Fruit fly (Drosophila melanogaster) whole organism, embryonic: ENCODE data around the gene Pc.

Source experiments
- ATbp ChIP-seq: fragments of 200-800 bp; sonication (Bioruptor generic); optimal IDR thresholded peaks from 2 replicates; lab custom pipeline; 2017; ENCODE audit warnings: missing biosample characterization, mild to moderate bottlenecking, missing genetic modification characterization, missing genetic modification reagents
- Atf-2 ChIP-seq: fragments of 200-800 bp; sonication (Bioruptor generic); optimal IDR thresholded peaks from 2 replicates; lab custom pipeline; 2016; ENCODE audit warnings: missing biosample characterization, missing genetic modification characterization
- C15 ChIP-seq: fragments of 200-800 bp; sonication (Bioruptor generic); IDR thresholded peaks from 3 replicates; pipeline ENCODE4 v1.3.6; 2022; ENCODE audit warnings: missing biosample characterization, missing genetic modification characterization
- CG1024 ChIP-seq: fragments of 200-800 bp; sonication (Bioruptor generic); IDR thresholded peaks from 2 replicates; pipeline ENCODE4 v1.3.6; 2022; ENCODE audit warnings: missing biosample characterization, missing genetic modification characterization
- CG10321 ChIP-seq: fragments of 200-800 bp; sonication (Bioruptor generic); IDR thresholded peaks from 2 replicates; pipeline ENCODE4 v1.3.6; 2022; ENCODE audit warnings: missing biosample characterization, missing genetic modification characterization
- CG10979 ChIP-seq: fragments of 200-800 bp; sonication (Bioruptor generic); optimal IDR thresholded peaks from 2 replicates; lab custom pipeline; 2018; ENCODE audit warnings: missing biosample characterization, mild to moderate bottlenecking, missing genetic modification characterization, moderate library complexity
- CG11456 ChIP-seq: fragments of 200-800 bp; sonication (Bioruptor generic); IDR thresholded peaks from 3 replicates; pipeline ENCODE4 v1.3.6; 2022; ENCODE audit warnings: missing biosample characterization, missing genetic modification characterization
- CG12071 ChIP-seq: fragments of 200-800 bp; sonication (Bioruptor generic); optimal IDR thresholded peaks from 3 replicates; lab custom pipeline; 2018; ENCODE audit warnings: missing biosample characterization, mild to moderate bottlenecking, missing genetic modification characterization
- CG12659 ChIP-seq: fragments of 200-800 bp; sonication (Bioruptor generic); optimal IDR thresholded peaks from 3 replicates; lab custom pipeline; 2017; ENCODE audit warnings: mild to moderate bottlenecking, missing biosample characterization, missing genetic modification reagents, missing genetic modification characterization
- CG12744 ChIP-seq: fragments of 200-800 bp; sonication (Bioruptor generic); optimal IDR thresholded peaks from 2 replicates; lab custom pipeline; 2016; ENCODE audit warnings: missing biosample characterization, missing genetic modification characterization
- CG13894 ChIP-seq: fragments of 200-800 bp; sonication (Bioruptor generic); optimal IDR thresholded peaks from 3 replicates; lab custom pipeline; 2018; ENCODE audit warnings: missing biosample characterization, mild to moderate bottlenecking, missing genetic modification characterization, moderate library complexity
- CG16863 ChIP-seq: fragments of 200-800 bp; sonication (Bioruptor generic); optimal IDR thresholded peaks from 3 replicates; lab custom pipeline; 2016; ENCODE audit warnings: missing biosample characterization, missing genetic modification characterization
- CG17912 ChIP-seq: fragments of 200-800 bp; sonication (Bioruptor generic); optimal IDR thresholded peaks from 2 replicates; lab custom pipeline; 2018; ENCODE audit warnings: missing biosample characterization, mild to moderate bottlenecking, missing genetic modification characterization
- CG18011 ChIP-seq: fragments of 200-800 bp; sonication (Bioruptor generic); optimal IDR thresholded peaks from 2 replicates; lab custom pipeline; 2017; ENCODE audit warnings: missing biosample characterization, missing genetic modification characterization, mild to moderate bottlenecking, moderate library complexity, missing genotype
- CG1832 ChIP-seq: fragments of 200-800 bp; sonication (Bioruptor generic); optimal IDR thresholded peaks from 2 replicates; lab custom pipeline; 2017; ENCODE audit warnings: missing biosample characterization, mild to moderate bottlenecking, missing genetic modification characterization, inconsistent platforms
- CG3163 ChIP-seq: fragments of 200-800 bp; sonication (Bioruptor generic); optimal IDR thresholded peaks from 3 replicates; lab custom pipeline; 2016; ENCODE audit warnings: missing biosample characterization, missing genetic modification characterization
- CG32767 ChIP-seq: fragments of 200-800 bp; sonication (Bioruptor generic); IDR thresholded peaks from 2 replicates; pipeline ENCODE4 v1.3.6; 2022; ENCODE audit warnings: missing biosample characterization, missing genetic modification characterization
- CG43689 ChIP-seq: fragments of 200-800 bp; sonication (Bioruptor generic); IDR thresholded peaks from 2 replicates; pipeline ENCODE4 v1.3.6; 2022; ENCODE audit warnings: missing biosample characterization, missing genetic modification characterization
- CG4424 ChIP-seq: fragments of 200-800 bp; sonication (Bioruptor generic); optimal IDR thresholded peaks from 3 replicates; lab custom pipeline; 2016; ENCODE audit warnings: missing biosample characterization, missing genetic modification characterization
- CG4854 ChIP-seq: fragments of 200-800 bp; sonication (Bioruptor generic); optimal IDR thresholded peaks from 2 replicates; lab custom pipeline; 2016; ENCODE audit warnings: missing biosample characterization, missing genetic modification characterization, inconsistent platforms
- CG6765 ChIP-seq: fragments of 200-800 bp; sonication (Bioruptor generic); optimal IDR thresholded peaks from 3 replicates; lab custom pipeline; 2017; ENCODE audit warnings: missing biosample characterization, mild to moderate bottlenecking, missing genetic modification characterization
- CG7357 ChIP-seq: fragments of 200-800 bp; sonication (Bioruptor generic); IDR thresholded peaks from 3 replicates; pipeline ENCODE4 v1.3.6; 2022; ENCODE audit warnings: missing biosample characterization, missing genetic modification characterization
- CG7987 ChIP-seq: fragments of 200-800 bp; sonication (Bioruptor generic); optimal IDR thresholded peaks from 2 replicates; lab custom pipeline; 2018; ENCODE audit warnings: missing biosample characterization, mild to moderate bottlenecking, missing genetic modification characterization, moderate library complexity
- CTCF ChIP-seq: fragments of 200-800 bp; sonication (Bioruptor generic); optimal IDR thresholded peaks from 2 replicates; lab custom pipeline; 2017; ENCODE audit warnings: missing biosample characterization, mild to moderate bottlenecking, missing genetic modification characterization, moderate library complexity
- CrebB ChIP-seq: fragments of 200-800 bp; sonication (Bioruptor generic); optimal IDR thresholded peaks from 3 replicates; lab custom pipeline; 2018; ENCODE audit warnings: missing biosample characterization, mild to moderate bottlenecking, missing genetic modification characterization
- Dad ChIP-seq: fragments of 200-800 bp; sonication (Bioruptor generic); optimal IDR thresholded peaks from 3 replicates; lab custom pipeline; 2016; ENCODE audit warnings: missing biosample characterization, missing genetic modification characterization
- E2f2 ChIP-seq: fragments of 200-800 bp; sonication (Bioruptor generic); IDR thresholded peaks from 2 replicates; pipeline ENCODE4 v1.3.6; 2022; ENCODE audit warnings: missing biosample characterization, missing genetic modification characterization
- GATAe ChIP-seq: fragments of 200-800 bp; sonication (Bioruptor generic); conservative IDR thresholded peaks from 2 replicates; pipeline ENCODE4 v1.3.6; 2022; ENCODE audit warnings: missing biosample characterization, missing genetic modification characterization
- Gug ChIP-seq: fragments of 200-800 bp; sonication (Bioruptor generic); IDR thresholded peaks from 4 replicates; pipeline ENCODE4 v1.3.6; 2022; ENCODE audit warnings: missing biosample characterization, missing genetic modification characterization
- Mrtf ChIP-seq: fragments of 200-800 bp; sonication (Bioruptor generic); IDR thresholded peaks from 3 replicates; pipeline ENCODE4 v1.3.6; 2022; ENCODE audit warnings: missing biosample characterization, missing genetic modification characterization
- NC2β ChIP-seq: fragments of 200-800 bp; sonication (Bioruptor generic); optimal IDR thresholded peaks from 2 replicates; lab custom pipeline; 2016; ENCODE audit warnings: missing biosample characterization, missing genetic modification characterization
- PHDP ChIP-seq: fragments of 200-800 bp; sonication (Bioruptor generic); optimal IDR thresholded peaks from 3 replicates; lab custom pipeline; 2018; ENCODE audit warnings: missing biosample characterization, mild to moderate bottlenecking, missing genetic modification characterization, moderate library complexity
- Rx ChIP-seq: fragments of 200-800 bp; sonication (Bioruptor generic); IDR thresholded peaks from 2 replicates; pipeline ENCODE4 v1.3.6; 2022; ENCODE audit warnings: missing biosample characterization, missing genetic modification characterization
- Stat92E ChIP-seq, 3 experiments: fragments of >200 bp in 2 of 3; fragments of 200-800 bp in 1 of 3; sonication (Bioruptor generic) in 1 of 3; optimal IDR thresholded peaks; 2 replicates each; lab custom pipeline; 2017 to 2019; ENCODE audit warnings: missing biosample characterization in 3 of 3, missing genetic modification characterization in 3 of 3, mild to moderate bottlenecking in 1 of 3, moderate library complexity in 1 of 3
- ap ChIP-seq: fragments of 200-800 bp; sonication (Bioruptor generic); IDR thresholded peaks from 2 replicates; pipeline ENCODE4 v1.3.6; 2022; ENCODE audit warnings: missing biosample characterization, missing genetic modification characterization
- ase ChIP-seq: fragments of 200-800 bp; sonication (Bioruptor generic); IDR thresholded peaks from 3 replicates; pipeline ENCODE4 v1.3.6; 2022; ENCODE audit warnings: missing biosample characterization, missing genetic modification characterization
- ato ChIP-seq: fragments of 200-800 bp; sonication (Bioruptor generic); IDR thresholded peaks from 2 replicates; pipeline ENCODE4 v1.3.6; 2022; ENCODE audit warnings: missing biosample characterization, missing genetic modification characterization; ENCODE audit not compliant: partially characterized antibody
- bab2 ChIP-seq: fragments of 200-800 bp; sonication (Bioruptor generic); optimal IDR thresholded peaks from 2 replicates; lab custom pipeline; 2016; ENCODE audit warnings: missing biosample characterization, missing genetic modification characterization
- cad ChIP-seq: fragments of >200 bp; optimal IDR thresholded peaks from 2 replicates; lab custom pipeline; 2017; ENCODE audit warnings: missing biosample characterization, missing genetic modification characterization
- crol ChIP-seq: fragments of 200-800 bp; sonication (Bioruptor generic); IDR thresholded peaks from 2 replicates; pipeline ENCODE4 v1.3.6; 2022; ENCODE audit warnings: missing biosample characterization, missing genetic modification characterization
- dysf ChIP-seq: fragments of 200-800 bp; sonication (Bioruptor generic); IDR thresholded peaks from 3 replicates; pipeline ENCODE4 v1.3.6; 2022; ENCODE audit warnings: missing biosample characterization, missing genetic modification characterization
- fd64A ChIP-seq: fragments of 200-800 bp; sonication (Bioruptor generic); optimal IDR thresholded peaks from 3 replicates; lab custom pipeline; 2018; ENCODE audit warnings: missing biosample characterization, mild to moderate bottlenecking, missing genetic modification characterization
- ind ChIP-seq: fragments of 200-800 bp; sonication (Bioruptor generic); optimal IDR thresholded peaks from 3 replicates; lab custom pipeline; 2016; ENCODE audit warnings: missing biosample characterization, missing genetic modification characterization
- rib ChIP-seq: fragments of 200-800 bp; sonication (Bioruptor generic); IDR thresholded peaks from 2 replicates; pipeline ENCODE4 v1.3.6; 2022; ENCODE audit warnings: missing biosample characterization, missing genetic modification characterization
- sens-2 ChIP-seq: fragments of 200-800 bp; sonication (Bioruptor generic); IDR thresholded peaks from 2 replicates; pipeline ENCODE4 v1.3.6; 2022; ENCODE audit warnings: missing biosample characterization, missing genetic modification characterization
- shn ChIP-seq: fragments of 200-800 bp; sonication (Bioruptor generic); optimal IDR thresholded peaks from 3 replicates; lab custom pipeline; 2016; ENCODE audit warnings: missing biosample characterization, missing genetic modification characterization
- sr ChIP-seq: fragments of 200-800 bp; sonication (Bioruptor generic); IDR thresholded peaks from 3 replicates; pipeline ENCODE4 v1.3.6; 2022; ENCODE audit warnings: missing biosample characterization, missing genetic modification characterization
- tgo ChIP-seq: fragments of 200-800 bp; sonication (Bioruptor generic); IDR thresholded peaks from 3 replicates; pipeline ENCODE4 v1.3.6; 2022; ENCODE audit warnings: missing biosample characterization, missing genetic modification characterization
- tx ChIP-seq: fragments of 200-800 bp; sonication (Bioruptor generic); optimal IDR thresholded peaks from 2 replicates; lab custom pipeline; 2016; ENCODE audit warnings: missing biosample characterization, missing genetic modification characterization
- usp ChIP-seq: fragments of >200 bp; optimal IDR thresholded peaks from 2 replicates; lab custom pipeline; 2017; ENCODE audit warnings: missing biosample characterization, missing genetic modification characterization
- vnd ChIP-seq: fragments of 200-800 bp; sonication (Bioruptor generic); IDR thresholded peaks from 3 replicates; pipeline ENCODE4 v1.3.6; 2022; ENCODE audit warnings: missing biosample characterization, missing genetic modification characterization; ENCODE audit not compliant: partially characterized antibody
- wdn ChIP-seq: fragments of 200-800 bp; sonication (Bioruptor generic); IDR thresholded peaks from 2 replicates; pipeline ENCODE4 v1.3.6; 2022; ENCODE audit warnings: missing biosample characterization, missing genetic modification characterization
- zf30C ChIP-seq: fragments of 200-800 bp; sonication (Bioruptor generic); optimal IDR thresholded peaks from 3 replicates; lab custom pipeline; 2018; ENCODE audit warnings: missing biosample characterization, mild to moderate bottlenecking, missing genetic modification characterization

The Pc gene

dm6 chr3L:21304400-21304799, 13.4 kb downstream of the Pc start, which contains the start of the genes CG11309 and CG7632 (continued):
- TF ChIP-seq CG10979 (tag; lab: Kevin White, UChicago) (peak; percentile 100), PHDP (peak; percentile 100), CG7987 (GFP tag; lab: Kevin White, UChicago) (peak; percentile 99), CG1832 (GFP tag; lab: Kevin White, UChicago) (no peak), CG4854 (GFP tag; lab: Kevin White, UChicago) (peak; percentile 99), Dad (GFP tag; lab: Kevin White, UChicago) (peak; percentile 98), Rx (peak; percentile 97), CG6765 (GFP tag; lab: Kevin White, UChicago) (peak; percentile 99), CG11456 (GFP tag; lab: Robert Waterston, UW) (peak; percentile 95), GATAe (peak; percentile 83), ind (GFP tag; lab: Kevin White, UChicago) (peak; percentile 98), tx (GFP tag; lab: Kevin White, UChicago) (peak; percentile 97), CG16863 (GFP tag; lab: Kevin White, UChicago) (peak; percentile 98), crol (GFP tag; lab: Robert Waterston, UW) (peak; percentile 71), cad (GFP tag; lab: Kevin White, UChicago) (no peak), Mrtf (GFP tag; lab: Robert Waterston, UW) (peak; percentile 95), ap (GFP tag; lab: Robert Waterston, UW) (peak; percentile 97), bab2 (GFP tag; lab: Kevin White, UChicago) (peak; percentile 98), CTCF (GFP tag; lab: Kevin White, UChicago) (peak; percentile 81), ase (GFP tag; lab: Robert Waterston, UW) (peak; percentile 97), CrebB (tag; lab: Kevin White, UChicago) (peak; percentile 100), E2f2 (GFP tag; lab: Robert Waterston, UW) (peak; percentile 87), CG12071 (GFP tag; lab: Kevin White, UChicago) (peak; percentile 100), rib (GFP tag; lab: Robert Waterston, UW) (peak; percentile 98), Stat92E (GFP tag; optimal IDR thresholded peaks at IDR 0.05; lab: Kevin White, UChicago) (peak in 1 of 3 experiments; percentile 99), sens-2 (GFP tag; lab: Robert Waterston, UW) (peak; percentile 99), shn (GFP tag; lab: Kevin White, UChicago) (peak; percentile 95), CG13894 (tag; lab: Kevin White, UChicago) (peak; percentile 99), ato (GFP tag; lab: Robert Waterston, UW) (no peak), CG43689 (peak; percentile 92), tgo (GFP tag; lab: Robert Waterston, UW) (peak; percentile 97), CG1024 (peak; percentile 95), CG3163 (GFP tag; lab: Kevin White, UChicago) (peak; percentile 90), ATbp (GFP tag; lab: Kevin White, UChicago) (peak; percentile 99), CG12659 (GFP tag; lab: Kevin White, UChicago) (peak; percentile 100), NC2β (GFP tag; lab: Kevin White, UChicago) (peak; percentile 99), usp (GFP tag; lab: Kevin White, UChicago) (no peak), Gug (peak; percentile 72; the same call in 3 of the 4 replicates), CG7357 (GFP tag; lab: Robert Waterston, UW) (peak; percentile 85), dysf (GFP tag; lab: Robert Waterston, UW) (peak; percentile 98), CG17912 (GFP tag; lab: Kevin White, UChicago) (peak; percentile 99), Atf-2 (GFP tag; lab: Kevin White, UChicago) (peak; percentile 97), CG12744 (peak; percentile 99), CG18011 (GFP tag; lab: Kevin White, UChicago) (peak; percentile 93), zf30C (GFP tag; lab: Kevin White, UChicago) (peak; percentile 79), CG32767 (GFP tag; lab: Robert Waterston, UW) (peak; percentile 98), wdn (GFP tag; lab: Robert Waterston, UW) (peak; percentile 97), sr (GFP tag; lab: Robert Waterston, UW) (peak; percentile 94), C15 (GFP tag; lab: Robert Waterston, UW) (peak; percentile 96), vnd (no peak), CG10321 (GFP tag; lab: Robert Waterston, UW) (peak; percentile 81), CG4424 (GFP tag; lab: Kevin White, UChicago) (peak; percentile 99), fd64A (GFP tag; lab: Kevin White, UChicago) (peak; percentile 99)
